Worm (Caenorhabditis elegans): ENCODE measurements around the gene cnc-3.

The cnc-3 gene

DNA sequence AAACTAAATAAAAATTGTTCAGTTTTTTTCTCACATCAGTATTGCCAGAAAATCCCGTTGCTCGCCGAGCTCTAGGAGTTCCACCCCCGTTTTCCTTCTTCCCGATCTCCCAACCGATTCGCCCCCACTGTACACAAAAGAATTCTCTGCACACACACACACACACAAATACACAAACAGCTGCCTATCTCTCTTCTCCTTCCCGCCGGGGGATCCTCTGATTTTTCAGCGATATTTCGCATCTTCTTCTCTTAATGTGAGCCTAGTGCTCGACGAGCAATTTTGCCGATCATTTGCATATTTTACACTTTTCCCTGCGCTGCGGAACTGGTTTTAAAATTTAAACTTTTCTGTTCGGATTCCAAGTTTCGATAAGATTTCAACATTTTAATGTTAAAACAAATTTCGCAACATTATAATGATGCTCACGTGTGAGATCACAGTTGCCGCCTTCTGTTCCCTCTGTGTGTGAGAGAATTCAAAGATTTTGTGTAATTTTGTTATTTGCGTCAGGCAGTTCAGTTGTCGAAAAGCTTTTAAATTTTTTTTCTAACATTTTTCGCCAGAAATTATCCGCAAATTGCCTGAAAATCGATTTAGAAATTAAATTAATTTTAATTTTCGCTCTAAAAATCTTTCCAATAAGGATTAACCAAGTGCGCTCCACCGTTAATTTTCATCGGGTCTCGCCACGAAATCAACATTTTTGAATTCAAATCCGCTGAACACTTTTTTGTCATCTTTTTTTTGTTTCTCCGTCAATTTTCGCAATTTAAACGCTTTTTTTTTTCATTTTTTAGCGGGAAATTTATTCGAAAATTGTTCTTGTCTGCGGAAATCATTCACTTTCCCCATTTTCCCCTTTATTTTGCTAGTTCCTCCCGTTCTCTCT lies 23.5 kb downstream of the cnc-3 start (continued):
- TF ChIP-seq nhr-27 (tag; optimal IDR thresholded peaks at IDR 0.05) = no peak
- TF ChIP-seq let-607 (tag; optimal IDR thresholded peaks at IDR 0.05) = peak in 1 of 2 experiments; percentile 19
- TF ChIP-seq attf-3 (GFP tag; conservative IDR thresholded peaks at IDR 0.05) = no peak
- TF ChIP-seq F49E8.2 (tag; optimal IDR thresholded peaks at IDR 0.05; ENCODE audit: insufficient read depth) = no peak
- TF ChIP-seq Y95B8A.8 (GFP tag; IDR thresholded peaks at IDR 0.05) = no peak
- TF ChIP-seq snpc-3.4 (tag; optimal IDR thresholded peaks at IDR 0.05) = peak; percentile 6
- no peak for TF ChIP-seq ztf-3 (GFP tag; optimal IDR thresholded peaks at IDR 0.05)
- TF ChIP-seq lin-26 (GFP tag; IDR thresholded peaks at IDR 0.05) = 0 out of 2 replicates have a peak, but pooled peaks have one; percentile 28
- no peak for TF ChIP-seq ztf-6 (GFP tag; IDR thresholded peaks at IDR 0.05)
- peak; percentile 38 for TF ChIP-seq snpc-1.3 (tag; optimal IDR thresholded peaks at IDR 0.05; ENCODE audit: insufficient read depth)
- TF ChIP-seq chd-7 (tag; optimal IDR thresholded peaks at IDR 0.05) = no peak
- TF ChIP-seq unc-130 (GFP tag; optimal IDR thresholded peaks at IDR 0.05) = no peak
- TF ChIP-seq rcor-1 (GFP tag; IDR thresholded peaks at IDR 0.05) = peak; percentile 34; the same call in 1 of the 2 replicates
- TF ChIP-seq cebp-1 (GFP tag; IDR thresholded peaks at IDR 0.05) = peak; percentile 27; the same call in 1 of the 2 replicates
- TF ChIP-seq cebp-1 (tag; optimal IDR thresholded peaks at IDR 0.05) = peak; percentile 92
- no peak for TF ChIP-seq C17E4.6 (GFP tag; IDR thresholded peaks at IDR 0.05)
- TF ChIP-seq aptf-2 (GFP tag; conservative IDR thresholded peaks at IDR 0.05) = no peak
- TF ChIP-seq nfyb-1 (GFP tag; IDR thresholded peaks at IDR 0.05) = no peak
- peak; percentile 93 for TF ChIP-seq mcd-1 (GFP tag; IDR thresholded peaks at IDR 0.05)
- no peak for TF ChIP-seq ccch-3 (GFP tag; optimal IDR thresholded peaks at IDR 0.05)
- no peak; the same call in 1 of the 2 replicates for TF ChIP-seq K11D2.4 (GFP tag; IDR thresholded peaks at IDR 0.05)
- TF ChIP-seq F22D6.2 (tag; optimal IDR thresholded peaks at IDR 0.05) = no peak
- no peak for TF ChIP-seq mxl-1 (tag; optimal IDR thresholded peaks at IDR 0.05)
- TF ChIP-seq somi-1 (GFP tag; optimal IDR thresholded peaks at IDR 0.05) = no peak
- TF ChIP-seq gei-17 (GFP tag; optimal IDR thresholded peaks at IDR 0.05) = no peak
- TF ChIP-seq B0336.3 (GFP tag; IDR thresholded peaks at IDR 0.05) = no peak; the same call in 1 of the 2 replicates
- no peak for TF ChIP-seq Y56A3A.18 (GFP tag; IDR thresholded peaks at IDR 0.05)
- TF ChIP-seq madf-10 (tag; optimal IDR thresholded peaks at IDR 0.05) = no peak
- TF ChIP-seq F23B12.7 (tag; optimal IDR thresholded peaks at IDR 0.05; ENCODE audit: insufficient read depth) = peak; percentile 29
- no peak for TF ChIP-seq ama-1 (optimal IDR thresholded peaks at IDR 0.05)
- no peak for TF ChIP-seq ama-1 (GFP tag; optimal IDR thresholded peaks at IDR 0.05)
- no peak for TF ChIP-seq ztf-26 (tag; optimal IDR thresholded peaks at IDR 0.05)
- TF ChIP-seq C06A6.2 (GFP tag; conservative IDR thresholded peaks at IDR 0.05) = no peak
- TF ChIP-seq ceh-58 (GFP tag; IDR thresholded peaks at IDR 0.05) = no peak
- TF ChIP-seq hlh-12 (tag; optimal IDR thresholded peaks at IDR 0.05) = no peak
- TF ChIP-seq egl-44 (GFP tag; IDR thresholded peaks at IDR 0.05) = no peak
- no peak for TF ChIP-seq ceh-27 (GFP tag; optimal IDR thresholded peaks at IDR 0.05)
- TF ChIP-seq xnd-1 (tag; optimal IDR thresholded peaks at IDR 0.05) = peak; percentile 30
- TF ChIP-seq T26A5.8 (tag; optimal IDR thresholded peaks at IDR 0.05) = no peak
- peak; percentile 77 for TF ChIP-seq D2030.7 (GFP tag; IDR thresholded peaks at IDR 0.05)
- TF ChIP-seq hmg-1.2 (GFP tag; IDR thresholded peaks at IDR 0.05) = 0 out of 2 replicates have a peak, but pooled peaks have one; percentile 11
- no peak for TF ChIP-seq egl-18 (GFP tag; IDR thresholded peaks at IDR 0.05)
- peak; percentile 70 for TF ChIP-seq attf-5 (GFP tag; optimal IDR thresholded peaks at IDR 0.05)
- TF ChIP-seq nhr-90 (tag; optimal IDR thresholded peaks at IDR 0.05) = no peak
- TF ChIP-seq tbx-9 (tag; optimal IDR thresholded peaks at IDR 0.05; ENCODE audit: borderline replicate concordance) = no peak
- no peak for TF ChIP-seq ets-4 (GFP tag; optimal IDR thresholded peaks at IDR 0.05)
- TF ChIP-seq ceh-91 (GFP tag; IDR thresholded peaks at IDR 0.05) = peak; percentile 76
